Worm (Caenorhabditis elegans): ENCODE results near the gene C44C11.6.

Gene C44C11.6

ce11 chrII:12373921-12374320, 29.3 kb downstream of the C44C11.6 start:
- no peak for TF ChIP-seq mdl-1 (tag; optimal IDR thresholded peaks at IDR 0.05)
- TF ChIP-seq nhr-237 (tag; optimal IDR thresholded peaks at IDR 0.05): no peak
- no peak for TF ChIP-seq ZK546.5 (tag; optimal IDR thresholded peaks at IDR 0.05)
- TF ChIP-seq nhr-129 (tag; optimal IDR thresholded peaks at IDR 0.05): peak; percentile 32
- no peak for TF ChIP-seq egl-27 (tag; optimal IDR thresholded peaks at IDR 0.05)
- no peak for TF ChIP-seq gmeb-1 (tag; optimal IDR thresholded peaks at IDR 0.05)
- TF ChIP-seq nhr-6 (tag; optimal IDR thresholded peaks at IDR 0.05): no peak
- TF ChIP-seq lin-11 (tag; optimal IDR thresholded peaks at IDR 0.05): no peak
- TF ChIP-seq lin-39 (tag; optimal IDR thresholded peaks at IDR 0.05): no peak
- no peak for TF ChIP-seq C34F6.9 (tag; optimal IDR thresholded peaks at IDR 0.05)
- no peak for TF ChIP-seq unc-39 (tag; optimal IDR thresholded peaks at IDR 0.05)
- no peak for TF ChIP-seq ztf-1 (GFP tag; conservative IDR thresholded peaks at IDR 0.05)
- TF ChIP-seq ztf-4 (tag; optimal IDR thresholded peaks at IDR 0.05): no peak
- peak; percentile 50 for TF ChIP-seq zag-1 (tag; optimal IDR thresholded peaks at IDR 0.05)
- TF ChIP-seq unc-55 (GFP tag; optimal IDR thresholded peaks at IDR 0.05): peak; percentile 25
- TF ChIP-seq blmp-1 (tag; optimal IDR thresholded peaks at IDR 0.05; ENCODE audit: insufficient read depth): no peak
- TF ChIP-seq snpc-4 (tag; optimal IDR thresholded peaks at IDR 0.05): no peak
- TF ChIP-seq dmd-4 (tag; optimal IDR thresholded peaks at IDR 0.05): no peak

ce11 chrII:12378793-12379192, 34.2 kb downstream of the C44C11.6 start:
- TF ChIP-seq nhr-129 (tag; optimal IDR thresholded peaks at IDR 0.05) (peak; percentile 59), nhr-6 (tag; optimal IDR thresholded peaks at IDR 0.05) (no peak)

ce11 chrII:12379430-12379829, 34.8 kb downstream of the C44C11.6 start, which contains the start of gene marc-5:
Gene marc-5, minus strand, starts transcription at chrII:12379530.
- TF ChIP-seq sem-4 (tag; optimal IDR thresholded peaks at IDR 0.05): no peak
- no peak for TF ChIP-seq ztf-11 (tag; optimal IDR thresholded peaks at IDR 0.05)
- TF ChIP-seq sma-3 (GFP tag; optimal IDR thresholded peaks at IDR 0.05): no peak
- no peak for TF ChIP-seq nhr-10 (tag; optimal IDR thresholded peaks at IDR 0.05)
- TF ChIP-seq unc-62 (GFP tag; optimal IDR thresholded peaks at IDR 0.05): no peak
- no peak for TF ChIP-seq ztf-4 (tag; optimal IDR thresholded peaks at IDR 0.05)
- no peak for TF ChIP-seq sma-9 (GFP tag; optimal IDR thresholded peaks at IDR 0.05)
- TF ChIP-seq sma-9 (tag; optimal IDR thresholded peaks at IDR 0.05): no peak
- no peak for TF ChIP-seq nhr-6 (tag; optimal IDR thresholded peaks at IDR 0.05)
- no peak for TF ChIP-seq snpc-4 (tag; optimal IDR thresholded peaks at IDR 0.05)
- no peak for TF ChIP-seq gmeb-1 (tag; optimal IDR thresholded peaks at IDR 0.05)
- TF ChIP-seq nhr-237 (tag; optimal IDR thresholded peaks at IDR 0.05): no peak
- TF ChIP-seq aly-2 (tag; optimal IDR thresholded peaks at IDR 0.05): no peak
- no peak for TF ChIP-seq peb-1 (tag; optimal IDR thresholded peaks at IDR 0.05)

- TF ChIP-seq fos-1 (tag; optimal IDR thresholded peaks at IDR 0.05): no peak
- TF ChIP-seq nhr-77 (tag; optimal IDR thresholded peaks at IDR 0.05): no peak
- no peak for TF ChIP-seq elt-3 (tag; optimal IDR thresholded peaks at IDR 0.05)
- TF ChIP-seq egl-27 (tag; optimal IDR thresholded peaks at IDR 0.05): no peak
- no peak for TF ChIP-seq nhr-21 (tag; optimal IDR thresholded peaks at IDR 0.05)
- no peak for TF ChIP-seq nhr-10 (tag; optimal IDR thresholded peaks at IDR 0.05)
- TF ChIP-seq elt-1 (tag; optimal IDR thresholded peaks at IDR 0.05): no peak
- no peak for TF ChIP-seq C34F6.9 (tag; optimal IDR thresholded peaks at IDR 0.05)
- no peak for TF ChIP-seq ztf-11 (tag; optimal IDR thresholded peaks at IDR 0.05)
- no peak for TF ChIP-seq dmd-4 (tag; optimal IDR thresholded peaks at IDR 0.05)
- TF ChIP-seq alr-1 (tag; optimal IDR thresholded peaks at IDR 0.05): no peak
- no peak for TF ChIP-seq nhr-129 (tag; optimal IDR thresholded peaks at IDR 0.05)
- TF ChIP-seq unc-39 (tag; optimal IDR thresholded peaks at IDR 0.05): no peak
- no peak for TF ChIP-seq Y55F3AM.14 (GFP tag; optimal IDR thresholded peaks at IDR 0.05)
- TF ChIP-seq F13H6.1 (tag; optimal IDR thresholded peaks at IDR 0.05): no peak
These were observed 36.3 kb downstream of the C44C11.6 start for ce11 chrII:12380888-12381287.
